Worm (Caenorhabditis elegans) whole organism, midembryonic: ENCODE measurements around the gene R04A9.1.

Experiments used
- cog-1 ChIP-seq: sonication (generic microtip); optimal IDR thresholded peaks from 2 replicates; lab custom pipeline; 2016; ENCODE audit warnings: missing genetic modification characterization, missing compliant biosample characterization
- flt-1 ChIP-seq: fragments of 200-800 bp; sonication (Bioruptor generic); IDR thresholded peaks from 2 replicates; pipeline ENCODE4 v1.3.6; 2022; ENCODE audit warnings: missing genetic modification characterization, missing compliant biosample characterization
- klf-2 ChIP-seq: fragments of 200-800 bp; sonication (Bioruptor generic); conservative IDR thresholded peaks from 2 replicates; pipeline ENCODE4 v1.3.6; 2022; ENCODE audit warnings: missing genetic modification reagents, missing genetic modification characterization, missing compliant biosample characterization
- med-1 ChIP-seq: sonication (generic microtip); optimal IDR thresholded peaks from 2 replicates; lab custom pipeline; 2017; ENCODE audit warnings: missing genetic modification characterization, mild to moderate bottlenecking, missing compliant biosample characterization, antibody characterized with exemption, missing genetic modification reagents; ENCODE audit not compliant: insufficient read depth
- ref-1 ChIP-seq: fragments of 200-800 bp; sonication (Bioruptor generic); conservative IDR thresholded peaks from 2 replicates; pipeline ENCODE4 v1.3.6; 2022; ENCODE audit warnings: missing genetic modification reagents, missing genetic modification characterization, missing compliant biosample characterization
- tab-1 ChIP-seq: fragments of 200-800 bp; sonication (Bioruptor generic); IDR thresholded peaks from 2 replicates; pipeline ENCODE4 v1.3.6; 2022; ENCODE audit warnings: missing genetic modification characterization, missing compliant biosample characterization
- ztf-23 ChIP-seq: fragments of 200-800 bp; sonication (Bioruptor generic); IDR thresholded peaks from 2 replicates; pipeline ENCODE4 v1.3.6; 2022; ENCODE audit warnings: missing genetic modification reagents, missing genetic modification characterization, missing compliant biosample characterization
- ztf-29 ChIP-seq: fragments of 200-800 bp; sonication (Bioruptor generic); IDR thresholded peaks from 2 replicates; pipeline ENCODE4 v1.3.6; 2022; ENCODE audit warnings: missing genetic modification reagents, missing genetic modification characterization, missing compliant biosample characterization

DNA sequence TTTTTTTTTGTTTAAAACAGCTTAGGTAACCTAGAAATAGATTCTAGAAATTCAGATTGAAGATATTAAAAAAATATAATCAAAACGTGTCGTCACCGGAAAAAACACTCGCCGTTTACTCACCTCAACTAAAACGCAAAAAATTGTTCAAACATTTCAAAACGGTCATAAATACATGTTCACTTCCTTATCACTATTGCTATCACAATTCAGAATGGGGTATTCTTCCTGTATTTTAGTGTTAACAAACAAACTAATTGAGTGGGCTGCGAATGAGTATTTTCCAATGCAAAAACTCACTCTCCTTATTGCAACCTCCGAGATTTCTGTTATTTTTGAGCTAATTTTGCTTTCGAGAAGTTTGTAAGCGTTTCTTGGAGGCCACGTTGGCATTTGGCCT is 45.1 kb downstream of the R04A9.1 start, which contains the start of gene F52D1.2:
- TF ChIP-seq ref-1 (GFP tag; lab: Robert Waterston, UW) (no peak), ztf-29 (no peak), ztf-23 (no peak), klf-2 (GFP tag; lab: Robert Waterston, UW) (no peak), flt-1 (GFP tag; lab: Robert Waterston, UW) (no peak), cog-1 (tag; lab: Kevin White, UChicago) (no peak), tab-1 (no peak), med-1 (GFP tag; lab: Kevin White, UChicago) (no peak)
